Worm (Caenorhabditis elegans) whole organism, midembryonic: ENCODE measurements around the gene cnc-2.
A peak's percentile ranks its signal among the peaks of the same experiment; 100 is the strongest.

Experiments used
- T22C8.4 ChIP-seq: fragments of 200-800 bp; sonication (Bioruptor generic); IDR thresholded peaks from 2 replicates; pipeline ENCODE4 v1.3.6; 2022; ENCODE audit warnings: missing genetic modification characterization, missing compliant biosample characterization
- cog-1 ChIP-seq: sonication (generic microtip); optimal IDR thresholded peaks from 2 replicates; lab custom pipeline; 2016; ENCODE audit warnings: missing genetic modification characterization, missing compliant biosample characterization
- flt-1 ChIP-seq: fragments of 200-800 bp; sonication (Bioruptor generic); IDR thresholded peaks from 2 replicates; pipeline ENCODE4 v1.3.6; 2022; ENCODE audit warnings: missing genetic modification characterization, missing compliant biosample characterization
- klf-2 ChIP-seq: fragments of 200-800 bp; sonication (Bioruptor generic); conservative IDR thresholded peaks from 2 replicates; pipeline ENCODE4 v1.3.6; 2022; ENCODE audit warnings: missing genetic modification reagents, missing genetic modification characterization, missing compliant biosample characterization
- med-1 ChIP-seq: sonication (generic microtip); optimal IDR thresholded peaks from 2 replicates; lab custom pipeline; 2017; ENCODE audit warnings: missing genetic modification characterization, mild to moderate bottlenecking, missing compliant biosample characterization, antibody characterized with exemption, missing genetic modification reagents; ENCODE audit not compliant: insufficient read depth
- ref-1 ChIP-seq: fragments of 200-800 bp; sonication (Bioruptor generic); conservative IDR thresholded peaks from 2 replicates; pipeline ENCODE4 v1.3.6; 2022; ENCODE audit warnings: missing genetic modification reagents, missing genetic modification characterization, missing compliant biosample characterization
- tab-1 ChIP-seq: fragments of 200-800 bp; sonication (Bioruptor generic); IDR thresholded peaks from 2 replicates; pipeline ENCODE4 v1.3.6; 2022; ENCODE audit warnings: missing genetic modification characterization, missing compliant biosample characterization
- ztf-23 ChIP-seq: fragments of 200-800 bp; sonication (Bioruptor generic); IDR thresholded peaks from 2 replicates; pipeline ENCODE4 v1.3.6; 2022; ENCODE audit warnings: missing genetic modification reagents, missing genetic modification characterization, missing compliant biosample characterization
- ztf-29 ChIP-seq: fragments of 200-800 bp; sonication (Bioruptor generic); IDR thresholded peaks from 2 replicates; pipeline ENCODE4 v1.3.6; 2022; ENCODE audit warnings: missing genetic modification reagents, missing genetic modification characterization, missing compliant biosample characterization

- TF ChIP-seq ztf-23 (no peak; the same call in 1 of the 2 replicates), med-1 (no peak), klf-2 (no peak), cog-1 (tag; lab: Kevin White, UChicago) (no peak), flt-1 (GFP tag; lab: Robert Waterston, UW) (0 out of 2 replicates have a peak, but pooled peaks have one; percentile 57), ztf-29 (GFP tag; lab: Robert Waterston, UW) (no peak; the same call in 1 of the 2 replicates), tab-1 (GFP tag; lab: Robert Waterston, UW) (peak; percentile 46; the same call in 1 of the 2 replicates), ref-1 (GFP tag; lab: Robert Waterston, UW) (no peak), T22C8.4 (GFP tag; lab: Robert Waterston, UW) (no peak)
Observed at ce11 chrV:1474486-1475125, 24.6 kb upstream of the cnc-2 start, which contains the start of the genes F53E2.2 and unc-60.
